Fruit fly (Drosophila melanogaster) whole organism, embryonic: ENCODE data around the gene Sec24CD.

ENCODE experiments used
- Atf6 ChIP-seq: fragments of 200-800 bp; sonication (Bioruptor generic); IDR thresholded peaks from 2 replicates; pipeline ENCODE4 v1.3.6; 2022; ENCODE audit warnings: missing biosample characterization, missing genetic modification characterization
- Bteb2 ChIP-seq: fragments of 200-800 bp; sonication (Bioruptor generic); optimal IDR thresholded peaks from 2 replicates; lab custom pipeline; 2016; ENCODE audit warnings: missing biosample characterization, missing genetic modification characterization
- CG32767 ChIP-seq: fragments of 200-800 bp; sonication (Bioruptor generic); IDR thresholded peaks from 2 replicates; pipeline ENCODE4 v1.3.6; 2022; ENCODE audit warnings: missing biosample characterization, missing genetic modification characterization
- CG4282 ChIP-seq: fragments of 200-800 bp; sonication (Bioruptor generic); optimal IDR thresholded peaks from 2 replicates; lab custom pipeline; 2016; ENCODE audit warnings: missing biosample characterization, missing genetic modification characterization
- Optix ChIP-seq: fragments of 200-800 bp; sonication (Bioruptor generic); IDR thresholded peaks from 3 replicates; pipeline ENCODE4 v1.3.6; 2022; ENCODE audit warnings: missing biosample characterization, missing genetic modification characterization
- usp ChIP-seq: fragments of >200 bp; optimal IDR thresholded peaks from 2 replicates; lab custom pipeline; 2017; ENCODE audit warnings: missing biosample characterization, missing genetic modification characterization
- zfh2 ChIP-seq: fragments of 200-800 bp; sonication (Bioruptor generic); optimal IDR thresholded peaks from 2 replicates; lab custom pipeline; 2016; ENCODE audit warnings: missing biosample characterization, missing genetic modification characterization

- no peak for TF ChIP-seq CG32767
- no peak for TF ChIP-seq zfh2 (GFP tag; lab: Kevin White, UChicago)
- TF ChIP-seq CG4282 (GFP tag; lab: Kevin White, UChicago) = no peak
- TF ChIP-seq usp (GFP tag; lab: Kevin White, UChicago) = no peak
- no peak for TF ChIP-seq Bteb2
- no peak for TF ChIP-seq Optix (GFP tag; lab: Robert Waterston, UW)
- no peak for TF ChIP-seq Atf6
These were observed 51.3 kb downstream of the Sec24CD start for dm6 chr2L:2185373-2185772.
